Worm (Caenorhabditis elegans) whole organism, L1 larva: ENCODE results near the gene math-23.

Source experiments
- jun-1 ChIP-seq: fragments of 150-350 bp; optimal IDR thresholded peaks from 2 replicates; lab custom pipeline; 2014; ENCODE audit warnings: missing biosample characterization, missing genetic modification reagents, missing genetic modification characterization
- unc-130 ChIP-seq: fragments of 150-350 bp; optimal IDR thresholded peaks from 2 replicates; lab custom pipeline; 2017; ENCODE audit warnings: missing biosample characterization, missing genetic modification characterization, inconsistent platforms

- TF ChIP-seq jun-1 (no peak), unc-130 (tag; lab: Kevin White, UChicago) (no peak)
Measured at ce11 chrII:1905104-1905503, 3.0 kb downstream of the math-23 start, which contains the start of gene math-22.
